Worm (Caenorhabditis elegans): Measurements from ENCODE around the gene sri-78.

ce11 chrII:3151615-3152014 is 33.3 kb upstream of the sri-78 start, which contains the start of the genes T10D4.14 and T10D4.19:
- TF ChIP-seq nhr-237 (tag; optimal IDR thresholded peaks at IDR 0.05) (no peak), nhr-76 (tag; optimal IDR thresholded peaks at IDR 0.05) (no peak), ztf-11 (tag; optimal IDR thresholded peaks at IDR 0.05) (no peak), lin-13 (tag; optimal IDR thresholded peaks at IDR 0.05) (no peak), nhr-12 (tag; optimal IDR thresholded peaks at IDR 0.05) (no peak), elt-3 (tag; optimal IDR thresholded peaks at IDR 0.05) (no peak), unc-62 (GFP tag; optimal IDR thresholded peaks at IDR 0.05) (no peak), blmp-1 (tag; optimal IDR thresholded peaks at IDR 0.05) (no peak), elt-1 (tag; optimal IDR thresholded peaks at IDR 0.05; ENCODE audit: borderline replicate concordance, insufficient read depth) (no peak), snpc-4 (tag; optimal IDR thresholded peaks at IDR 0.05) (no peak)

Measured in whole organism, mixed stage, embryonic.